Fruit fly (Drosophila melanogaster) whole organism, embryonic: ENCODE measurements around the gene CG34348.
A peak's percentile ranks its signal among the peaks of the same experiment; 100 is the strongest.

ENCODE experiments used
- ATbp ChIP-seq: fragments of 200-800 bp; sonication (Bioruptor generic); optimal IDR thresholded peaks from 2 replicates; lab custom pipeline; 2017; ENCODE audit warnings: missing biosample characterization, mild to moderate bottlenecking, missing genetic modification characterization, missing genetic modification reagents
- CG10147 ChIP-seq: fragments of 200-800 bp; sonication (Bioruptor generic); optimal IDR thresholded peaks from 2 replicates; lab custom pipeline; 2019; ENCODE audit warnings: missing biosample characterization, mild to moderate bottlenecking, missing genetic modification characterization, moderate library complexity
- CG10462 ChIP-seq: fragments of 200-800 bp; sonication (Bioruptor generic); optimal IDR thresholded peaks from 2 replicates; lab custom pipeline; 2016; ENCODE audit warnings: missing biosample characterization, missing genetic modification characterization
- CG10565 ChIP-seq: fragments of 200-800 bp; sonication (Bioruptor generic); optimal IDR thresholded peaks from 3 replicates; lab custom pipeline; 2016; ENCODE audit warnings: missing biosample characterization, mild to moderate bottlenecking, missing genetic modification characterization
- CG11085 ChIP-seq: fragments of 200-800 bp; sonication (Bioruptor generic); IDR thresholded peaks from 2 replicates; pipeline ENCODE4 v1.3.6; 2022; ENCODE audit warnings: missing biosample characterization, missing genetic modification characterization
- CG13296 ChIP-seq: fragments of 200-800 bp; sonication (Bioruptor generic); optimal IDR thresholded peaks from 3 replicates; lab custom pipeline; 2018; ENCODE audit warnings: missing biosample characterization, mild to moderate bottlenecking, missing genetic modification characterization
- CG16779 ChIP-seq: fragments of 200-800 bp; sonication (Bioruptor generic); IDR thresholded peaks from 2 replicates; pipeline ENCODE4 v1.3.6; 2022; ENCODE audit warnings: missing biosample characterization, missing genetic modification characterization
- CG18764 ChIP-seq: fragments of 200-800 bp; sonication (Bioruptor generic); optimal IDR thresholded peaks from 3 replicates; lab custom pipeline; 2016; ENCODE audit warnings: missing biosample characterization, missing genetic modification characterization
- CG2678 ChIP-seq: fragments of 200-800 bp; sonication (Bioruptor generic); optimal IDR thresholded peaks from 3 replicates; lab custom pipeline; 2019; ENCODE audit warnings: missing biosample characterization, mild to moderate bottlenecking, missing genetic modification characterization, moderate library complexity
- CG32772 ChIP-seq: fragments of 200-800 bp; sonication (Bioruptor generic); IDR thresholded peaks from 2 replicates; pipeline ENCODE4 v1.3.6; 2022; ENCODE audit warnings: missing biosample characterization, missing genetic modification characterization
- CG34422 ChIP-seq: fragments of 200-800 bp; sonication (Bioruptor generic); IDR thresholded peaks from 3 replicates; pipeline ENCODE4 v1.3.6; 2022; ENCODE audit warnings: missing biosample characterization, missing genetic modification characterization
- CG43689 ChIP-seq: fragments of 200-800 bp; sonication (Bioruptor generic); IDR thresholded peaks from 2 replicates; pipeline ENCODE4 v1.3.6; 2022; ENCODE audit warnings: missing biosample characterization, missing genetic modification characterization
- CG4730 ChIP-seq: fragments of 200-800 bp; sonication (Bioruptor generic); IDR thresholded peaks from 2 replicates; pipeline ENCODE4 v1.3.6; 2022; ENCODE audit warnings: missing biosample characterization, missing genetic modification characterization
- CG5180 ChIP-seq: fragments of 200-800 bp; sonication (Bioruptor generic); optimal IDR thresholded peaks from 3 replicates; lab custom pipeline; 2017; ENCODE audit warnings: missing biosample characterization, missing genetic modification characterization, mild to moderate bottlenecking, moderate library complexity, missing genetic modification reagents
- CG6654 ChIP-seq: fragments of 200-800 bp; sonication (Bioruptor generic); optimal IDR thresholded peaks from 2 replicates; lab custom pipeline; 2017; ENCODE audit warnings: missing biosample characterization, mild to moderate bottlenecking, missing genetic modification characterization
- CG6791 ChIP-seq: fragments of 200-800 bp; sonication (Bioruptor generic); IDR thresholded peaks from 3 replicates; pipeline ENCODE4 v1.3.6; 2022; ENCODE audit warnings: missing biosample characterization, missing genetic modification characterization; ENCODE audit not compliant: partially characterized antibody
- CoRest ChIP-seq: fragments of 200-800 bp; sonication (Bioruptor generic); optimal IDR thresholded peaks from 3 replicates; lab custom pipeline; 2018; ENCODE audit warnings: missing biosample characterization, mild to moderate bottlenecking, missing genetic modification characterization, moderate library complexity
- D ChIP-seq, 2 experiments: fragments of 200-800 bp in 1 of 2; fragments of >200 bp in 1 of 2; sonication (Bioruptor generic) in 1 of 2; optimal IDR thresholded peaks; 2 replicates in 1 of 2; 3 replicates in 1 of 2; lab custom pipeline; 2017; ENCODE audit warnings: mild to moderate bottlenecking in 1 of 2, missing biosample characterization in 1 of 2, missing genetic modification characterization in 1 of 2, missing genetic modification reagents in 1 of 2
- GATAe ChIP-seq: fragments of 200-800 bp; sonication (Bioruptor generic); conservative IDR thresholded peaks from 2 replicates; pipeline ENCODE4 v1.3.6; 2022; ENCODE audit warnings: missing biosample characterization, missing genetic modification characterization
- H15 ChIP-seq: fragments of 200-800 bp; sonication (Bioruptor generic); IDR thresholded peaks from 3 replicates; pipeline ENCODE4 v1.3.6; 2022; ENCODE audit warnings: missing biosample characterization, missing genetic modification characterization
- HLH3B ChIP-seq: fragments of 200-800 bp; sonication (Bioruptor generic); IDR thresholded peaks from 2 replicates; pipeline ENCODE4 v1.3.6; 2022; ENCODE audit warnings: missing biosample characterization, missing genetic modification characterization
- HmgZ ChIP-seq: fragments of 200-800 bp; sonication (Bioruptor generic); optimal IDR thresholded peaks from 2 replicates; lab custom pipeline; 2018; ENCODE audit warnings: missing biosample characterization, mild to moderate bottlenecking, missing genetic modification characterization
- Hmr ChIP-seq: fragments of 200-800 bp; sonication (Bioruptor generic); optimal IDR thresholded peaks from 3 replicates; lab custom pipeline; 2017; ENCODE audit warnings: mild to moderate bottlenecking, missing biosample characterization, missing genetic modification reagents, missing genetic modification characterization
- Hr78 ChIP-seq, 2 experiments: fragments of 200-800 bp in 1 of 2; fragments of >200 bp in 1 of 2; sonication (Bioruptor generic) in 1 of 2; optimal IDR thresholded peaks; 2 replicates each; lab custom pipeline; 2017 to 2019; ENCODE audit warnings: missing biosample characterization in 2 of 2, missing genetic modification characterization in 2 of 2, mild to moderate bottlenecking in 1 of 2, moderate library complexity in 1 of 2
- MBD-R2 ChIP-seq: fragments of 200-800 bp; sonication (Bioruptor generic); IDR thresholded peaks from 2 replicates; pipeline ENCODE4 v1.3.6; 2022; ENCODE audit warnings: missing biosample characterization, missing genetic modification characterization
- Meics ChIP-seq: fragments of 200-800 bp; sonication (Bioruptor generic); optimal IDR thresholded peaks from 2 replicates; lab custom pipeline; 2017; ENCODE audit warnings: missing biosample characterization, mild to moderate bottlenecking, missing genetic modification characterization
- NK7.1 ChIP-seq: fragments of 200-800 bp; sonication (Bioruptor generic); optimal IDR thresholded peaks from 3 replicates; lab custom pipeline; 2016; ENCODE audit warnings: missing biosample characterization, missing genetic modification characterization
- Oli ChIP-seq: fragments of 200-800 bp; sonication (Bioruptor generic); optimal IDR thresholded peaks from 2 replicates; lab custom pipeline; 2018; ENCODE audit warnings: missing biosample characterization, mild to moderate bottlenecking, missing genetic modification characterization, moderate library complexity
- Six4 ChIP-seq: fragments of 200-800 bp; sonication (Bioruptor generic); optimal IDR thresholded peaks from 2 replicates; lab custom pipeline; 2016; ENCODE audit warnings: missing biosample characterization, missing genetic modification characterization
- ab ChIP-seq: fragments of 200-800 bp; sonication (Bioruptor generic); optimal IDR thresholded peaks from 2 replicates; lab custom pipeline; 2016; ENCODE audit warnings: missing biosample characterization, missing genetic modification characterization
- bowl ChIP-seq: fragments of 200-800 bp; sonication (Bioruptor generic); IDR thresholded peaks from 2 replicates; pipeline ENCODE4 v1.3.6; 2022; ENCODE audit warnings: missing biosample characterization, missing genetic modification characterization
- btn ChIP-seq: fragments of 200-800 bp; sonication (Bioruptor generic); optimal IDR thresholded peaks from 2 replicates; lab custom pipeline; 2016; ENCODE audit warnings: missing biosample characterization, missing genetic modification characterization
- caup ChIP-seq: fragments of 200-800 bp; sonication (Bioruptor generic); optimal IDR thresholded peaks from 3 replicates; lab custom pipeline; 2017; ENCODE audit warnings: missing biosample characterization, mild to moderate bottlenecking, missing genetic modification characterization, moderate library complexity; ENCODE audit not compliant: severe bottlenecking
- chm ChIP-seq: fragments of 200-800 bp; sonication (Bioruptor generic); IDR thresholded peaks from 2 replicates; pipeline ENCODE4 v1.3.6; 2022; ENCODE audit warnings: missing biosample characterization, missing genetic modification characterization
- crc ChIP-seq: fragments of 200-800 bp; sonication (Bioruptor generic); optimal IDR thresholded peaks from 2 replicates; lab custom pipeline; 2016; ENCODE audit warnings: missing biosample characterization, missing genetic modification characterization
- dm ChIP-seq: fragments of 200-800 bp; sonication (Bioruptor generic); optimal IDR thresholded peaks from 3 replicates; lab custom pipeline; 2016; ENCODE audit warnings: missing biosample characterization, missing genetic modification characterization
- eyg ChIP-seq: fragments of 200-800 bp; sonication (Bioruptor generic); optimal IDR thresholded peaks from 3 replicates; lab custom pipeline; 2016; ENCODE audit warnings: missing biosample characterization, missing genetic modification characterization
- gcm ChIP-seq: fragments of 200-800 bp; sonication (Bioruptor generic); optimal IDR thresholded peaks from 2 replicates; lab custom pipeline; 2019; ENCODE audit warnings: missing biosample characterization, mild to moderate bottlenecking, missing genetic modification characterization, moderate library complexity
- gcm2 ChIP-seq: fragments of 200-800 bp; sonication (Bioruptor generic); optimal IDR thresholded peaks from 2 replicates; lab custom pipeline; 2016; ENCODE audit warnings: missing biosample characterization, missing genetic modification characterization
- hth ChIP-seq: fragments of >200 bp; optimal IDR thresholded peaks from 2 replicates; lab custom pipeline; 2017; ENCODE audit warnings: inconsistent platforms
- mirr ChIP-seq: fragments of 200-800 bp; sonication (Bioruptor generic); optimal IDR thresholded peaks from 3 replicates; lab custom pipeline; 2018; ENCODE audit warnings: missing biosample characterization, mild to moderate bottlenecking, missing genetic modification characterization
- nau ChIP-seq: fragments of 200-800 bp; sonication (Bioruptor generic); optimal IDR thresholded peaks from 3 replicates; lab custom pipeline; 2017; ENCODE audit warnings: missing biosample characterization, mild to moderate bottlenecking, missing genetic modification characterization, missing genetic modification reagents
- nerfin-2 ChIP-seq: fragments of 200-800 bp; sonication (Bioruptor generic); IDR thresholded peaks from 2 replicates; pipeline ENCODE4 v1.3.6; 2022; ENCODE audit warnings: missing biosample characterization, missing genetic modification characterization; ENCODE audit not compliant: partially characterized antibody
- pita ChIP-seq: fragments of 200-800 bp; sonication (Bioruptor generic); optimal IDR thresholded peaks from 2 replicates; lab custom pipeline; 2017; ENCODE audit warnings: missing biosample characterization, mild to moderate bottlenecking, missing genetic modification characterization
- pros ChIP-seq: fragments of 200-800 bp; sonication (Bioruptor generic); optimal IDR thresholded peaks from 3 replicates; lab custom pipeline; 2019; ENCODE audit warnings: missing biosample characterization, mild to moderate bottlenecking, missing genetic modification characterization, moderate library complexity
- sima ChIP-seq: fragments of 200-800 bp; sonication (Bioruptor generic); optimal IDR thresholded peaks from 2 replicates; lab custom pipeline; 2016; ENCODE audit warnings: missing biosample characterization, missing genetic modification characterization
- sug ChIP-seq: fragments of 200-800 bp; optimal IDR thresholded peaks from 2 replicates; lab custom pipeline; 2019; ENCODE audit warnings: missing biosample characterization, mild to moderate bottlenecking, missing genetic modification characterization, moderate library complexity
- tio ChIP-seq: fragments of 200-800 bp; sonication (Bioruptor generic); optimal IDR thresholded peaks from 2 replicates; lab custom pipeline; 2017; ENCODE audit warnings: missing biosample characterization, missing genetic modification characterization, inconsistent platforms
- ttk ChIP-seq: fragments of 200-800 bp; sonication (Bioruptor generic); IDR thresholded peaks from 2 replicates; pipeline ENCODE4 v2.1.2; 2022; ENCODE audit warnings: missing biosample characterization, missing genetic modification characterization
- wek ChIP-seq: fragments of 200-800 bp; sonication (Bioruptor generic); optimal IDR thresholded peaks from 3 replicates; lab custom pipeline; 2018; ENCODE audit warnings: missing biosample characterization, mild to moderate bottlenecking, missing genetic modification characterization, moderate library complexity

Gene CG34348

dm6 chrX:11295412-11296006, 44.2 kb upstream of the CG34348 start (continued):
- no peak for TF ChIP-seq btn (GFP tag; lab: Kevin White, UChicago)
- no peak for TF ChIP-seq pita (GFP tag; lab: Kevin White, UChicago)
- TF ChIP-seq MBD-R2 (GFP tag; lab: Robert Waterston, UW), result no peak
- no peak for TF ChIP-seq gcm2
- no peak for TF ChIP-seq wek (GFP tag; lab: Kevin White, UChicago)
- TF ChIP-seq Hmr (GFP tag; lab: Kevin White, UChicago), result peak; percentile 56
- no peak for TF ChIP-seq sug (tag; lab: Kevin White, UChicago)
- TF ChIP-seq pros, result no peak
- no peak for TF ChIP-seq gcm (GFP tag; lab: Kevin White, UChicago)
- TF ChIP-seq CG10147 (GFP tag; lab: Kevin White, UChicago), result no peak
- TF ChIP-seq tio, result no peak
- no peak for TF ChIP-seq crc
- TF ChIP-seq Hr78 (GFP tag; optimal IDR thresholded peaks at IDR 0.05; lab: Kevin White, UChicago), result no peak
- TF ChIP-seq ab (GFP tag; lab: Kevin White, UChicago), result no peak
- TF ChIP-seq caup, result no peak
- no peak for TF ChIP-seq HLH3B
- no peak for TF ChIP-seq H15 (GFP tag; lab: Robert Waterston, UW)
- no peak for TF ChIP-seq ATbp (GFP tag; lab: Kevin White, UChicago)
- TF ChIP-seq Oli (tag; lab: Kevin White, UChicago), result no peak
- no peak for TF ChIP-seq dm (GFP tag; lab: Kevin White, UChicago)
- no peak for TF ChIP-seq GATAe (GFP tag; lab: Robert Waterston, UW)
- no peak for TF ChIP-seq CG32772
- TF ChIP-seq nau (GFP tag; lab: Kevin White, UChicago), result no peak
- TF ChIP-seq Six4 (GFP tag; lab: Kevin White, UChicago), result no peak
- TF ChIP-seq chm (GFP tag; lab: Robert Waterston, UW), result no peak
- no peak for TF ChIP-seq eyg (GFP tag; lab: Kevin White, UChicago)
- TF ChIP-seq CG13296, result peak; percentile 32
- TF ChIP-seq D (optimal IDR thresholded peaks at IDR 0.05; lab: Kevin White, UChicago), result no peak
- TF ChIP-seq D (GFP tag; optimal IDR thresholded peaks at IDR 0.05; lab: Kevin White, UChicago), result no peak
- TF ChIP-seq CG6654 (GFP tag; lab: Kevin White, UChicago), result no peak
- TF ChIP-seq CG11085, result no peak
- TF ChIP-seq nerfin-2, result no peak
- peak; percentile 65 for TF ChIP-seq CG2678 (tag; lab: Kevin White, UChicago)
- no peak for TF ChIP-seq CG5180 (GFP tag; lab: Kevin White, UChicago)
- TF ChIP-seq mirr, result no peak
- no peak for TF ChIP-seq HmgZ
- TF ChIP-seq CG16779, result no peak
- no peak for TF ChIP-seq sima (GFP tag; lab: Kevin White, UChicago)
- TF ChIP-seq CG4730, result no peak
- no peak for TF ChIP-seq hth
- peak; percentile 24 for TF ChIP-seq Meics (GFP tag; lab: Kevin White, UChicago)
- TF ChIP-seq CG10565, result no peak
- TF ChIP-seq bowl, result no peak
- no peak for TF ChIP-seq NK7.1 (GFP tag; lab: Kevin White, UChicago)
- no peak for TF ChIP-seq ttk (GFP tag; lab: Robert Waterston, UW)
- TF ChIP-seq CG43689 (GFP tag; lab: Robert Waterston, UW), result no peak
- peak; percentile 2 for TF ChIP-seq CoRest (tag; lab: Kevin White, UChicago)
- no peak for TF ChIP-seq CG34422 (GFP tag; lab: Robert Waterston, UW)
- TF ChIP-seq CG10462, result no peak
- TF ChIP-seq CG6791 (GFP tag; lab: Robert Waterston, UW), result no peak
- no peak for TF ChIP-seq CG18764 (GFP tag; lab: Kevin White, UChicago)
